Fruit fly (Drosophila melanogaster) whole organism: ENCODE data around the gene Targ2.

ENCODE experiments used
- CG8478 ChIP-seq: fragments of >200 bp; optimal IDR thresholded peaks from 2 replicates; lab custom pipeline; 2018; ENCODE audit warnings: inconsistent platforms
- Dll ChIP-seq: fragments of >200 bp; optimal IDR thresholded peaks from 2 replicates; lab custom pipeline; 2017
- EcR ChIP-seq, 2 experiments: fragments of >200 bp; optimal IDR thresholded peaks; 2 replicates each; lab custom pipeline; 2017; ENCODE audit warnings: missing biosample characterization in 2 of 2, missing genetic modification characterization in 2 of 2, missing genetic modification reagents in 2 of 2
- pan ChIP-seq: fragments of >200 bp; optimal IDR thresholded peaks from 2 replicates; lab custom pipeline; 2017
- psq ChIP-seq: fragments of >200 bp; optimal IDR thresholded peaks from 2 replicates; lab custom pipeline; 2017
- usp ChIP-seq: fragments of >200 bp; optimal IDR thresholded peaks from 2 replicates; lab custom pipeline; 2017; ENCODE audit warnings: missing biosample characterization, missing genetic modification characterization, mixed read lengths

Gene Targ2

DNA sequence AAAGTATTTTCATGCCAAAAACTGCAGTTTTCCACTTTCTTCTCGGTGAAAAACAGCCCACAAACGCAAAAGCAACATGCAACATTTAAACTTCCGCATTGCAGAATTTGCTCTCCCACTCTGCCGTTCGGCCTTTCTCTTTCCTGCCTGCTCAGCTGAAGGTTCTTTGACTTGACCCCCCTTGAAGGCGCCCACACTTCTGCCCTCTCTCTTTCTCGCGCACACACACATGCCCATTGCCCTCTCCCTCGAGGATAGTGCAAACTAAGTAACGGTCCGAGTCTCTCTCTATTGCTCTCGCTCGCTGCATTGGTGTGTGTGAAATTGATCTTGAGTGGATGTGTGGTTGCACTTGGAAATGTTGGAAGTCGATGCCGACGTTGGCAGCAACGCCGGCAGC is 22.6 kb upstream of the Targ2 start:
- TF ChIP-seq pan (lab: Kevin White, UChicago) (no peak), EcR (GFP tag; optimal IDR thresholded peaks at IDR 0.05; lab: Kevin White, UChicago) (peak in 1 of 2 experiments; percentile 97)

DNA sequence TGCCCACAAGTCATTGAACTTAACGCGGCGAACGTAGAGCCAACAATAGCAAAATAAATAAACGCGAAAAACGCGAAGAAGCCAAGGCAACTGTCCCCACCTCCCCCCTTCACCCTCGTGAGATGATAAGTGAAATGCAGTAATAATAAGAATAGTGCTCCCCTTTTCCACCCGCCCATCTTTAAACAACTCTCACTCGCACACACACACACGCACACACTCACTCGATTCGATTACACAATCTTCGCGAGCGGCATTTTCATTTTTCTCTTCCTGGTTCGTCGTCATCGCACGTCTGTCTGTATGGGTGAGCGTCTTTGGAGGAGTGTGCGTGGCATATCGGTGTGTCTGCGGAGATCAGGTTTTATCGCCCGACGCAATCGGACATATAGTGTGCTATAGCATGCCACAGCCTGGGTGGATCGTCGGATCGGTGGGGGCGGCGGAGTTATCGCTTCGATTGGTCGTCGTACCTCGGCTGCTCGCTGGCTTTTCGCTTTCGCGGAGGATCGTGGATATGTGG is 21.7 kb upstream of the Targ2 start:
- no peak for TF ChIP-seq CG8478 (lab: Kevin White, UChicago)
- no peak for TF ChIP-seq usp (GFP tag; lab: Kevin White, UChicago)
- TF ChIP-seq Dll = no peak
- TF ChIP-seq EcR (GFP tag; optimal IDR thresholded peaks at IDR 0.05; lab: Kevin White, UChicago) = peak; percentile 85 to 99
- TF ChIP-seq pan (lab: Kevin White, UChicago) = no peak
- TF ChIP-seq psq = no peak

DNA sequence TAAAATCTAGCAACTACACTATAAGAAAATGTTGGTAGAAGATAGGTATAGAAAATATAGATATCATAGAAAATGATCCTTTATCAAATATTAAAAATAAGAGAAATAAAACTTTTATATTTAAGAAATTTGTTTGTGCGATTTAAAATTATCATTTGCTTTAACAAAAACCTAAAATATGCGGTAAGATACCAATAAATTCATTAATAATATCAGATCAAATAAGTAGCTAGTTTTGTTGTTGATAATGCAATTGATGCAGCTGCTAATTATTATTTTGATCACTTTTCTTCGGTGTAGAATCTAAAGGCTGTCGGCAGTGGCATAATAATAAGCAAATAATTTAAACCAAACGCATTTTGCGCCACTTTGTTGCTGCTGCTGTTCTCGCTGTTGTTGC is 21.2 kb upstream of the Targ2 start:
- TF ChIP-seq Dll (no peak), pan (lab: Kevin White, UChicago) (no peak), EcR (GFP tag; optimal IDR thresholded peaks at IDR 0.05; lab: Kevin White, UChicago) (no peak), psq (no peak), CG8478 (lab: Kevin White, UChicago) (no peak), usp (GFP tag; lab: Kevin White, UChicago) (no peak)

DNA sequence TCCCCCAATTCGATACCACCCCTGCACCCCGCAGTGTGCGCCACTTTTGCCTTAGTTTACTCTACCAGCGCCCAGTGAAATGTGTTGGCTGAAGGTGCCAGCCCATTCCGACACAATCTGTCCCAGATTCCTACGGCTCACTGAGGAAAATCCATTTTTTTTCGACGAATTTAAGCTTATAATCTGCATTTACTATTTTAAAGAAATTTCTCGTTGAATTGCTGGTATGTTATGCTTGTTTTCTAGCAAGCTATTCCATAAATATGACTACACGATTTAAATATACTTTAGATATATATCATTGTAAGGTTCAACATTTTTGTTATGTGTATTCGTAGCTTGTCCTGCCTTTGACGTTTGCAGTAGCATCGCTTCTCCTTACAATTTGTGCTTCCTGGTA is 20.2 kb upstream of the Targ2 start:
- TF ChIP-seq Dll = no peak
- TF ChIP-seq CG8478 (lab: Kevin White, UChicago) = no peak
- TF ChIP-seq pan (lab: Kevin White, UChicago) = no peak
- TF ChIP-seq psq = no peak
- no peak for TF ChIP-seq usp (GFP tag; lab: Kevin White, UChicago)
- no peak for TF ChIP-seq EcR (GFP tag; optimal IDR thresholded peaks at IDR 0.05; lab: Kevin White, UChicago)

DNA sequence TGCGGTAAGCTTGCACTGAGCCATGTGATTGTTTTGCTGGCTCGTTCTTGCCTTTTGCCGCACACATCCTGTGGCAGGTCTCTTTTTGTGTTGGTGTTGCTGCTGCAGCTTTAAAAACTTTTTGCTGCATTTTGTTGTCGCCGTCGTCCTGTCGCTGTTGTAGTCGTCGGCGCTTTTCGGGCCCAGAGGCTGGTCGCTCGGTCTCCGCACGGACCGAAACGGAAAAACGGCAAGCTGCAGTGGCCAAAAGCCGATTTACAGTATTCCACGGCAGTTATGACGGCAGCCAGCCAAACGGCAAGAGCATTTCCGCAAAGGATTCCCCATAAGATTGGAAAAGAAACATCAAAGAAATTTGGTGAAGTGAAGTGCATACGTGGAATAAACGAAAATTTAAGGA is 17.1 kb upstream of the Targ2 start, which contains the start of gene CG43219:
CG43219 (plus strand) TSS at position 301 of the 400 bp plus-strand sequence.
- TF ChIP-seq EcR (GFP tag; optimal IDR thresholded peaks at IDR 0.05; lab: Kevin White, UChicago) (no peak), psq (no peak), Dll (no peak), CG8478 (lab: Kevin White, UChicago) (no peak), pan (lab: Kevin White, UChicago) (no peak), usp (GFP tag; lab: Kevin White, UChicago) (no peak)

DNA sequence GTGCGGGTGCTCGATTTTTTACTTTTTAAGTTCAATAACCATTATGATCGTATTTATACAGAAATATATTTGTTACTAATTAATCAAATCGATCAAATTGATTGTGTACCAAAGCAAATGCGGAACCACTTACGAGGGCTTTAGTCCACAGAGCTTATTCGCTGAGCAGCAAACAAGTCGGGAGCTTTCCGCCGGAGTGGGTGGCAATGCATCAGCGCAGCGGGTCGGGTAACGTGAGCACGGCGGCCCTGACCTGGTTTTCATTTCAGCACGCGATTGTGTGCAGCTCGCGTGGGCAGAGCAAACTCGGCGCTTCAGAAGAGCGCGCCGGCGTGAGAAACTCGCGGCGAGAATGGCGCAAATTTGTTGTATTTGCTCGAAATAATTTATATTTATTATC is 16.1 kb upstream of the Targ2 start:
- TF ChIP-seq usp (GFP tag; lab: Kevin White, UChicago) (no peak), EcR (GFP tag; optimal IDR thresholded peaks at IDR 0.05; lab: Kevin White, UChicago) (no peak), Dll (no peak), CG8478 (lab: Kevin White, UChicago) (no peak), psq (no peak), pan (lab: Kevin White, UChicago) (no peak)

DNA sequence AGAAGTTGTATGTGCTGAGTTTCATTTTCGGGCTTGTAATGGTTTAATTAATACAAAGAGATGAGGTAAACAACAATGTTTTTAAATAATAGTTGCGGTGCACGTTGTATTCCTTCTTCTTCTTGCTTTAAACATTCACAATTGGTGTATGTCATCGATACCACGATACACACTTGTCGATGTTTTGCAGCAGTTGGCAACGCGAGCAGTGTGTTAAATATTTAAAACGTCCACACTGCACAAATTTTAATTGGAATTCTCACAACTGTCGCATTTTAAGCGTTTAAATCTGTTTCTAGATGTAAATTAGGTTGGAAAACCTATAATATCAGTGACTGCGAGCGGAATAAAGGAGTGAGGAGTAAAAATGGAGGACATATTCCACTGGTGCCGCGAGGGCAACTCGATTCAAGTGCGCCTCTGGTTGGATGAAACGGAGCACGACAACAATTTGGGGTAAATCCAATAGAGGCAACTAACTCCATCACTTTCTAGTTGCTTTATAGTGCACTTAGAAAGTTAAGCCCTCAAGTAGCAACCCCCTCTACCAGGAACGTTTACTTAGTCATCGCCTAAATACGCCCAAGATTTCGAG is 13.8 kb upstream of the Targ2 start, which contains the start of the genes Trmt112 and Ilk:
Trmt112 (minus strand) TSS at position 143 of the 595 bp plus-strand sequence.
Ilk (plus strand) TSS at position 205 of the 595 bp plus-strand sequence.
- TF ChIP-seq CG8478 (lab: Kevin White, UChicago) (no peak), EcR (GFP tag; optimal IDR thresholded peaks at IDR 0.05; lab: Kevin White, UChicago) (no peak), psq (no peak), usp (GFP tag; lab: Kevin White, UChicago) (no peak), pan (lab: Kevin White, UChicago) (no peak), Dll (no peak)

DNA sequence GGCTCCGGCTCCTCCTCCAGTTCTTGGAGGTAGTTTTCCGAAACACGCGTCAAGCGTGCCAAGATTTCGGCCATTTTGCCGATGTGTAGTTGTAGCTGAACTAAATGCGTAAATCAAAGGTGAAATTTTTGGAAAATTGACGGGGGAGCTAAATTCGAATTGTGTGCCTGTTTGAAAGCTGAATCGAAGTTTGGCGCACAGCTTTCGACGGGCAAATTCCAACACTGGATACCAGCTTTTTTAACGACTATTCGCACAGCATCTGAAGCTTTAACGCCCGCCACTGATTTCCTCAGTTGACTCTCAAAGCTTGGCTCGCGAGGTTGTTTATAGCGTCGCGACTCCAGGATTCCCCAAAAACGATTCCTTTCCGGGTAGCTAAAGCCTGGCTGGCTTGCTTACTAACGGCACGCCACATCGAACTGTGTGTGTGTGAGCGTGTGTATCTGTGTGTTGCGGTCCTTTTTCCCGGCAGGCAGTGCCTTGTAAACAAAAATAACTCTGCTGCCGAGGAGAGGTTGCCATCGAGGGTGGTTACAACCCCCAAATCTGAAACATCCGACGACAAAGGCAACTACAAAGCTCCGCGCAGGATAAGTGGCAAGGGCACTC is 7.0 kb upstream of the Targ2 start, which contains the start of the genes CG10510 and CG10508:
CG10510 (minus strand) TSS at position 164 of the 612 bp plus-strand sequence.
CG10508 (plus strand) TSS at position 295 of the 612 bp plus-strand sequence.
- TF ChIP-seq EcR (GFP tag; optimal IDR thresholded peaks at IDR 0.05; lab: Kevin White, UChicago) (no peak), usp (GFP tag; lab: Kevin White, UChicago) (no peak), Dll (no peak), CG8478 (lab: Kevin White, UChicago) (no peak), psq (no peak), pan (lab: Kevin White, UChicago) (no peak)

DNA sequence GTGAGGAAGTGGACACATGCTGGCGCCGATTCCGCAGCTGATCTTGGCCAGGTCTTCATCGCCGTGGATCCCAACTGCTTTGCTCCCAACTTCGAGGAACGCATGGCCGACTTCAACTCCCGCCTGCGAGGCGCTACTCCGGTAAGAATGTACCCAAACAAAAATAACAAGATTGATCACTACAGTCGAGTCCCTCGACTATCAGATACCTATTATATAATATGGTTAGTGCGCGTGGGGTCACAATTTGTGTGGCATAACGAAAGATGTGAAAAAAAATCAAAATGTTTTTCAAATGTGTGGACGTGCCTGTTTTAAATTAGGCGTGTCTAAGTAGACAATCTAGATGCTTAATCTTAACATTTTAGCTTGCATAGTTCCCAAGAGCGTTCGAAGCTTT is 3.5 kb upstream of the Targ2 start:
- TF ChIP-seq EcR (GFP tag; optimal IDR thresholded peaks at IDR 0.05; lab: Kevin White, UChicago) (no peak), usp (GFP tag; lab: Kevin White, UChicago) (no peak), pan (lab: Kevin White, UChicago) (no peak), CG8478 (lab: Kevin White, UChicago) (no peak), Dll (no peak), psq (no peak)

DNA sequence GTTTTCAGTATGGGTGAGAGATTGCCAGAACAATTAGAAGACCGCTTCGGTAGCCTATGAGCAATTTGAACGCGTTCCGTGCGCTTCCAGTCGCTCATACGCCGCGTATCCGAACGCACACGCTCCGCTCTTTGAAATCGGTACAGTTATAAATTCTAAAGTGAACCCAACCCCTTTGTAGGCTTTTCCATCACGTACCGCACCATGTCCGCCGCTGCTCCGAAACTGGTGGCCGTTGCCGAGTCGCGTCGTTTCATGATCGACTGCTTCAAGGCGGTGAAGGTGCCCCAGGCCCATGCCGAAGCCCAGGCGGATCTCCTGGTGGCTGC is 2.4 kb upstream of the Targ2 start:
- TF ChIP-seq usp (GFP tag; lab: Kevin White, UChicago) (no peak), psq (no peak), EcR (GFP tag; optimal IDR thresholded peaks at IDR 0.05; lab: Kevin White, UChicago) (no peak), pan (lab: Kevin White, UChicago) (no peak), CG8478 (lab: Kevin White, UChicago) (no peak), Dll (no peak)

DNA sequence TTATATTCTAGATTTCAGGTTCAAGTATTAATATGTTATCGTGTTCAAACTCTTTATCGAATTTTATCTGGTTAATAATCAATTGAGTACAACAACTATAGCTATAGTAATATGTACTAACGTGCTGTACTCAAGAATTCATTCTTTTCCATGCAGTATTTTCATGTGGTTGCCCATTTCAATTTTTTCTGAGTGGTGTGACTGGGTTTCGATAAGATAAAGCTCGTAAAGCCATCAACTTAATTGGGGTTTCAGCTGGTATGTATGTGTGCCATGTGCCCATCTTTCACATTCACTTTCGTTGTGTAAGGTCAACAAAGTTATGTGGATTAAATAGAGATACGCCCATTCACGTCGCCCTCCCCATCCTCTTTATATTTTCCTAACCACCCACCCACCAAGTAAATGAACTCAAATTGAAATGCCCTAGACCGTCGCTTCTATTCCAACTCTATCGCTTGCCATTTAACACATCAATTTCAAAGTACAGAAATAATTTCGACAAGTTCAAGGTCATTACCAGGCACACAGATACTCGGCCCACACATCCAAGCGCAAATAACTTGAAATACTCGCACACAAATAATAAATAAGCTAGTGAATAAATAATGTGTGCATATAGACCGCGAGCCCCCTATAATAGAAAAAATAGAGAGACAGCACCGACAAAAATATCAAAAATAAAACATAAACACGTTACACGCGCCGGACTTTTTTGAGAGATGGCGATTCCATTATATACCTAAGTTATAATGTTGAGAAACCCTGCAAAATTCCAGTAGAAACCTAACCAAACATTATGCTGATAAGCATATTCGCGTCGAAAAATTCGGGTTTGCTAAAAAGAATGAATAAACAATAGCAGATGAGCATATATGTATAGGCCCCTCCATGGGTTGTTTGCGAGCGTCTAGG is 1.8 kb upstream of the Targ2 start:
- TF ChIP-seq CG8478 (lab: Kevin White, UChicago) = no peak
- TF ChIP-seq pan (lab: Kevin White, UChicago) = no peak
- TF ChIP-seq psq = no peak
- no peak for TF ChIP-seq Dll
- no peak for TF ChIP-seq usp (GFP tag; lab: Kevin White, UChicago)
